Fruit fly (Drosophila melanogaster): ENCODE data around the gene CG7203.
"Not testable (repeated sequence)": the region's sequence is repeated elsewhere in the genome, so short reads cannot be mapped to it uniquely, and the experiment has no call there.

The CG7203 gene

dm6 chr2L:7744739-7745138, 8.2 kb downstream of the CG7203 start, which contains the start of gene CG7214:
Gene CG7214 (minus strand): TSS chr2L:7744839.
- TF ChIP-seq Gug (GFP tag; IDR thresholded peaks at IDR 0.05) = no peak
- TF ChIP-seq fkh (GFP tag; optimal IDR thresholded peaks at IDR 0.05) = no peak
- TF ChIP-seq CG6163 (GFP tag; IDR thresholded peaks at IDR 0.05) = no peak
- no peak for TF ChIP-seq Hr4 (GFP tag; optimal IDR thresholded peaks at IDR 0.05)
- TF ChIP-seq CG6792 (GFP tag; optimal IDR thresholded peaks at IDR 0.05) = no peak
- no peak for TF ChIP-seq topi (GFP tag; optimal IDR thresholded peaks at IDR 0.05)
- TF ChIP-seq vri (GFP tag; optimal IDR thresholded peaks at IDR 0.05) = no peak
- TF ChIP-seq CG3032 (tag; optimal IDR thresholded peaks at IDR 0.05) = no peak

dm6 chr2L:7744208-7744607, 8.8 kb downstream of the CG7203 start:
- no peak for TF ChIP-seq Sox15 (GFP tag; optimal IDR thresholded peaks at IDR 0.05)
- no peak for TF ChIP-seq CG31627 (GFP tag; optimal IDR thresholded peaks at IDR 0.05)
- TF ChIP-seq achi (GFP tag; optimal IDR thresholded peaks at IDR 0.05) = no peak
- no peak for TF ChIP-seq spab (GFP tag; optimal IDR thresholded peaks at IDR 0.05)
- TF ChIP-seq dsx (GFP tag; optimal IDR thresholded peaks at IDR 0.05; ENCODE audit: poor library complexity, severe bottlenecking) = no peak
- no peak for TF ChIP-seq CG8632 (GFP tag; optimal IDR thresholded peaks at IDR 0.05)
- no peak for TF ChIP-seq Blimp-1 (GFP tag; optimal IDR thresholded peaks at IDR 0.05)
- TF ChIP-seq CG3032 (tag; optimal IDR thresholded peaks at IDR 0.05) = no peak
- TF ChIP-seq Hr38 (GFP tag; optimal IDR thresholded peaks at IDR 0.05) = no peak
- no peak for TF ChIP-seq CG6163 (GFP tag; IDR thresholded peaks at IDR 0.05)
- no peak for TF ChIP-seq Ets96B (tag; optimal IDR thresholded peaks at IDR 0.05)
- no peak for TF ChIP-seq fd59A (GFP tag; optimal IDR thresholded peaks at IDR 0.05)
- no peak for TF ChIP-seq salr (GFP tag; optimal IDR thresholded peaks at IDR 0.05)
- no peak for TF ChIP-seq Hr4 (GFP tag; optimal IDR thresholded peaks at IDR 0.05)
- TF ChIP-seq CG34406 (GFP tag; optimal IDR thresholded peaks at IDR 0.05) = no peak
- no peak for TF ChIP-seq CG32006 (GFP tag; optimal IDR thresholded peaks at IDR 0.05)
- TF ChIP-seq Ets21C (GFP tag; optimal IDR thresholded peaks at IDR 0.05) = no peak
- no peak for TF ChIP-seq Eip78C (GFP tag)
- TF ChIP-seq CG6854 (GFP tag; optimal IDR thresholded peaks at IDR 0.05) = no peak
- TF ChIP-seq CG6276 (GFP tag; optimal IDR thresholded peaks at IDR 0.05) = no peak

DNA sequence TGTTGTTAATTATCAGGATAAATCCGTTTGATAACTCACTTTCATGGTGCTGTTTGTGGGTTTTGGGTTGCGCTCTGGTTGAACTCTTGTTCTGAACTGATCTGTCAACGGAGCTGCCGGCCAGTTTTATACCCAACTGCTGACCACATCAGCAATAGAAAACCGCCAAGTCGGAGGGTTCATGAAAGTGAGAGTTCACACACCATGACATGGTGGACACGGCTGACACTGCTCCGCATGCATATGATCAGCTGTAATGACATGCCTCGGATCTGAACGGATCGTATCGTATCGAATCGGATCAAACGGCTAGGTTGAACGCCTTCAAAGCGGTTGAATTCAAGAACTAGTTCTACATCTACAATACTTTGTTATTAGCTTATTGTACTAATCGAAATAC, 11.5 kb downstream of the CG7203 start, which contains the start of gene Acp1:
Acp1 (minus strand) TSS at position 101 of the 400 bp plus-strand sequence.
- no peak for TF ChIP-seq CG11762 (GFP tag; optimal IDR thresholded peaks at IDR 0.05; ENCODE audit: insufficient read depth)
- TF ChIP-seq CG1621 (tag; optimal IDR thresholded peaks at IDR 0.05) = no peak
- no peak for TF ChIP-seq Eip75B (GFP tag; optimal IDR thresholded peaks at IDR 0.05)
- no peak for TF ChIP-seq CG6276 (GFP tag; optimal IDR thresholded peaks at IDR 0.05)
- no peak for TF ChIP-seq Hr39 (GFP tag; optimal IDR thresholded peaks at IDR 0.05)
- TF ChIP-seq Eip93F (GFP tag; optimal IDR thresholded peaks at IDR 0.05) = no peak
- TF ChIP-seq acj6 (GFP tag; optimal IDR thresholded peaks at IDR 0.05) = no peak
- no peak for TF ChIP-seq CG7368 (GFP tag; optimal IDR thresholded peaks at IDR 0.05)
- TF ChIP-seq fd59A (GFP tag; optimal IDR thresholded peaks at IDR 0.05) = no peak
- no peak for TF ChIP-seq Hr38 (GFP tag; optimal IDR thresholded peaks at IDR 0.05)
- no peak for TF ChIP-seq Gug (GFP tag; IDR thresholded peaks at IDR 0.05)
- TF ChIP-seq Ets96B (tag; optimal IDR thresholded peaks at IDR 0.05) = no peak
- no peak for TF ChIP-seq lz (GFP tag; optimal IDR thresholded peaks at IDR 0.05)
- TF ChIP-seq Lpt (GFP tag; optimal IDR thresholded peaks at IDR 0.05) = no peak
- TF ChIP-seq CG10669 (GFP tag; optimal IDR thresholded peaks at IDR 0.05) = no peak
- TF ChIP-seq achi (GFP tag; optimal IDR thresholded peaks at IDR 0.05) = no peak
- TF ChIP-seq eg (GFP tag; IDR thresholded peaks at IDR 0.05) = no peak
- TF ChIP-seq svp (GFP tag) = no peak

dm6 chr2L:7738709-7739108, 14.3 kb downstream of the CG7203 start, which contains the start of gene CG31904:
Gene CG31904 (minus strand): TSS chr2L:7738809.
- not testable (repeated sequence) for TF ChIP-seq Blimp-1, salr, CG4318 (GFP tag; optimal IDR thresholded peaks at IDR 0.05)

Measured in whole organism, prepupa.